Worm (Caenorhabditis elegans) whole organism, L2 larva: Measurements from ENCODE around the gene F26G1.10.
A peak's percentile ranks its signal among the peaks of the same experiment; 100 is the strongest.

Experiments used
- C34F6.9 ChIP-seq: fragments of 150-350 bp; optimal IDR thresholded peaks from 2 replicates; lab custom pipeline; 2014; ENCODE audit warnings: missing biosample characterization, missing genetic modification characterization
- F13H6.1 ChIP-seq: sonication (generic microtip); optimal IDR thresholded peaks from 2 replicates; lab custom pipeline; 2016; ENCODE audit warnings: missing genetic modification characterization, missing compliant biosample characterization
- R02D3.7 ChIP-seq: fragments of 150-350 bp; optimal IDR thresholded peaks from 2 replicates; lab custom pipeline; 2014; ENCODE audit warnings: missing biosample characterization, missing genetic modification characterization
- Y55F3AM.14 ChIP-seq: fragments of 200-800 bp; sonication (Bioruptor generic); optimal IDR thresholded peaks from 2 replicates; lab custom pipeline; 2018; ENCODE audit warnings: mild to moderate bottlenecking, missing genetic modification characterization, missing compliant biosample characterization
- ZK546.5 ChIP-seq: sonication (generic microtip); optimal IDR thresholded peaks from 2 replicates; lab custom pipeline; 2017; ENCODE audit warnings: missing biosample characterization, missing genetic modification characterization
- alr-1 ChIP-seq: fragments of 150-350 bp; optimal IDR thresholded peaks from 2 replicates; lab custom pipeline; 2014; ENCODE audit warnings: missing biosample characterization, missing genetic modification characterization
- aly-2 ChIP-seq: fragments of 150-350 bp; optimal IDR thresholded peaks from 2 replicates; lab custom pipeline; 2014; ENCODE audit warnings: missing biosample characterization, missing genetic modification characterization
- ama-1 ChIP-seq: fragments of 150-350 bp; optimal IDR thresholded peaks from 2 replicates; lab custom pipeline; 2018; ENCODE audit warnings: inconsistent platforms
- blmp-1 ChIP-seq: sonication (generic microtip); optimal IDR thresholded peaks from 2 replicates; lab custom pipeline; 2017; ENCODE audit warnings: missing genetic modification characterization, mild to moderate bottlenecking, missing compliant biosample characterization, antibody characterized with exemption, moderate library complexity; ENCODE audit not compliant: insufficient read depth
- ceh-16 ChIP-seq: fragments of 150-350 bp; optimal IDR thresholded peaks from 2 replicates; lab custom pipeline; 2014; ENCODE audit warnings: missing biosample characterization, missing genetic modification characterization
- ceh-82 ChIP-seq: fragments of 150-350 bp; optimal IDR thresholded peaks from 2 replicates; lab custom pipeline; 2014; ENCODE audit warnings: missing biosample characterization, missing genetic modification characterization
- crh-2 ChIP-seq: sonication (generic microtip); optimal IDR thresholded peaks from 2 replicates; lab custom pipeline; 2017; ENCODE audit warnings: missing biosample characterization, missing genetic modification characterization
- dmd-4 ChIP-seq: sonication (generic microtip); optimal IDR thresholded peaks from 2 replicates; lab custom pipeline; 2017; ENCODE audit warnings: missing biosample characterization, missing genetic modification characterization
- egl-27 ChIP-seq: sonication (generic microtip); optimal IDR thresholded peaks from 3 replicates; lab custom pipeline; 2017; ENCODE audit warnings: missing biosample characterization, missing genetic modification reagents, missing genetic modification characterization
- elt-1 ChIP-seq: fragments of 150-350 bp; optimal IDR thresholded peaks from 2 replicates; lab custom pipeline; 2014; ENCODE audit warnings: missing biosample characterization, missing genetic modification characterization
- elt-3 ChIP-seq: sonication (generic microtip); optimal IDR thresholded peaks from 2 replicates; lab custom pipeline; 2017; ENCODE audit warnings: missing biosample characterization, missing genetic modification characterization
- fos-1 ChIP-seq: fragments of 150-350 bp; optimal IDR thresholded peaks from 2 replicates; lab custom pipeline; 2014; ENCODE audit warnings: missing biosample characterization, missing genetic modification characterization
- gmeb-1 ChIP-seq: fragments of 150-350 bp; optimal IDR thresholded peaks from 2 replicates; lab custom pipeline; 2014; ENCODE audit warnings: missing biosample characterization, missing genetic modification characterization
- lin-11 ChIP-seq: fragments of 150-350 bp; sonication (generic microtip); optimal IDR thresholded peaks from 2 replicates; lab custom pipeline; 2014; ENCODE audit warnings: missing biosample characterization, missing genetic modification characterization, inconsistent platforms, mixed read lengths
- lin-13 ChIP-seq: fragments of 150-350 bp; optimal IDR thresholded peaks from 2 replicates; lab custom pipeline; 2014; ENCODE audit warnings: missing biosample characterization, missing genetic modification reagents, missing genetic modification characterization
- lin-39 ChIP-seq: fragments of 150-350 bp; optimal IDR thresholded peaks from 2 replicates; lab custom pipeline; 2014; ENCODE audit warnings: missing biosample characterization, missing genetic modification reagents, missing genetic modification characterization
- lsy-2 ChIP-seq, 2 experiments: fragments of 150-350 bp in 1 of 2; sonication (generic microtip) in 1 of 2; optimal IDR thresholded peaks; 2 replicates each; lab custom pipeline; 2014 to 2017; ENCODE audit warnings: missing biosample characterization in 2 of 2, missing genetic modification characterization in 2 of 2
- mab-5 ChIP-seq: fragments of 150-350 bp; optimal IDR thresholded peaks from 2 replicates; lab custom pipeline; 2014; ENCODE audit warnings: missing biosample characterization, missing genetic modification characterization
- mbf-1 ChIP-seq: sonication (generic microtip); optimal IDR thresholded peaks from 2 replicates; lab custom pipeline; 2017; ENCODE audit warnings: missing biosample characterization, missing genetic modification characterization
- mdl-1 ChIP-seq, 2 experiments: fragments of 150-350 bp in 1 of 2; sonication (generic microtip) in 1 of 2; optimal IDR thresholded peaks; 2 replicates each; lab custom pipeline; 2017; ENCODE audit warnings: missing biosample characterization in 2 of 2, missing genetic modification characterization in 2 of 2
- nhr-10 ChIP-seq: sonication (generic microtip); optimal IDR thresholded peaks from 2 replicates; lab custom pipeline; 2017; ENCODE audit warnings: missing biosample characterization, missing genetic modification characterization
- nhr-11 ChIP-seq: fragments of 150-350 bp; optimal IDR thresholded peaks from 2 replicates; lab custom pipeline; 2014; ENCODE audit warnings: missing biosample characterization, missing genetic modification characterization
- nhr-129 ChIP-seq: fragments of 150-350 bp; optimal IDR thresholded peaks from 2 replicates; lab custom pipeline; 2014; ENCODE audit warnings: missing biosample characterization, missing genetic modification characterization
- nhr-21 ChIP-seq: fragments of 150-350 bp; optimal IDR thresholded peaks from 2 replicates; lab custom pipeline; 2014; ENCODE audit warnings: missing biosample characterization, missing genetic modification characterization
- nhr-23 ChIP-seq: fragments of 150-350 bp; optimal IDR thresholded peaks from 2 replicates; lab custom pipeline; 2014; ENCODE audit warnings: missing biosample characterization, missing genetic modification reagents, missing genetic modification characterization
- nhr-237 ChIP-seq: fragments of 150-350 bp; optimal IDR thresholded peaks from 2 replicates; lab custom pipeline; 2014; ENCODE audit warnings: missing biosample characterization, missing genetic modification characterization
- nhr-25 ChIP-seq: fragments of 150-350 bp; sonication (generic microtip); optimal IDR thresholded peaks from 3 replicates; lab custom pipeline; 2014; ENCODE audit warnings: missing biosample characterization, missing genetic modification characterization
- peb-1 ChIP-seq: fragments of 150-350 bp; optimal IDR thresholded peaks from 2 replicates; lab custom pipeline; 2014; ENCODE audit warnings: missing biosample characterization, missing genetic modification characterization
- sem-4 ChIP-seq: fragments of 150-350 bp; optimal IDR thresholded peaks from 2 replicates; lab custom pipeline; 2014; ENCODE audit warnings: missing biosample characterization, missing genetic modification reagents, missing genetic modification characterization
- sma-9 ChIP-seq, 2 experiments: fragments of 150-350 bp in 1 of 2; sonication (generic microtip) in 1 of 2; optimal IDR thresholded peaks; 2 replicates each; lab custom pipeline; 2014 to 2016; ENCODE audit warnings: missing genetic modification characterization in 2 of 2, mild to moderate bottlenecking in 1 of 2, missing biosample characterization in 1 of 2, missing compliant biosample characterization in 1 of 2, missing genetic modification reagents in 1 of 2, moderate library complexity in 1 of 2
- unc-39 ChIP-seq: fragments of 150-350 bp; optimal IDR thresholded peaks from 2 replicates; lab custom pipeline; 2014; ENCODE audit warnings: missing biosample characterization, missing genetic modification characterization
- unc-55 ChIP-seq: fragments of 150-350 bp; sonication (generic microtip); optimal IDR thresholded peaks from 3 replicates; lab custom pipeline; 2014; ENCODE audit warnings: missing biosample characterization, missing genetic modification reagents, missing genetic modification characterization
- unc-62 ChIP-seq: fragments of 150-350 bp; optimal IDR thresholded peaks from 2 replicates; lab custom pipeline; 2014; ENCODE audit warnings: missing biosample characterization, missing genetic modification reagents, missing genetic modification characterization
- zag-1 ChIP-seq: fragments of 150-350 bp; optimal IDR thresholded peaks from 2 replicates; lab custom pipeline; 2014; ENCODE audit warnings: missing biosample characterization, missing genetic modification characterization
- ztf-1 ChIP-seq: fragments of 200-800 bp; sonication (Bioruptor generic); conservative IDR thresholded peaks from 2 replicates; pipeline ENCODE4 v1.3.6; 2022; ENCODE audit warnings: missing genetic modification characterization, missing compliant biosample characterization
- ztf-11 ChIP-seq: sonication (generic microtip); optimal IDR thresholded peaks from 2 replicates; lab custom pipeline; 2017; ENCODE audit warnings: missing biosample characterization, missing genetic modification characterization

Gene F26G1.10

ce11 chrII:4733848-4734247, 40.3 kb upstream of the F26G1.10 start, which contains the start of gene F41C3.11:
Gene F41C3.11 (minus strand): TSS chrII:4733948.
- TF ChIP-seq fos-1 (tag; lab: Kevin White, UChicago) (no peak), elt-1 (tag; lab: Kevin White, UChicago) (no peak), R02D3.7 (tag; lab: Kevin White, UChicago) (no peak), peb-1 (no peak), unc-39 (tag; lab: Kevin White, UChicago) (no peak)

- peak; percentile 10 for TF ChIP-seq nhr-25 (tag; lab: Kevin White, UChicago)
- no peak for TF ChIP-seq R02D3.7 (tag; lab: Kevin White, UChicago)
- no peak for TF ChIP-seq elt-1 (tag; lab: Kevin White, UChicago)
- no peak for TF ChIP-seq fos-1 (tag; lab: Kevin White, UChicago)
- TF ChIP-seq blmp-1 (tag; lab: Kevin White, UChicago): peak; percentile 93
- TF ChIP-seq nhr-129: no peak
- TF ChIP-seq lsy-2 (tag; optimal IDR thresholded peaks at IDR 0.05; lab: Kevin White, UChicago): no peak
- TF ChIP-seq zag-1 (tag; lab: Kevin White, UChicago): no peak
- no peak for TF ChIP-seq gmeb-1 (tag; lab: Kevin White, UChicago)
Observed at ce11 chrII:4734477-4734876, 39.7 kb upstream of the F26G1.10 start.

- TF ChIP-seq alr-1 (tag; lab: Kevin White, UChicago) (no peak), F13H6.1 (tag; lab: Kevin White, UChicago) (peak; percentile 28), aly-2 (no peak), mab-5 (tag; lab: Kevin White, UChicago) (peak; percentile 30), elt-1 (tag; lab: Kevin White, UChicago) (no peak), dmd-4 (tag; lab: Kevin White, UChicago) (no peak), sma-9 (GFP tag; optimal IDR thresholded peaks at IDR 0.05; lab: Kevin White, UChicago) (peak; percentile 45), sma-9 (tag; optimal IDR thresholded peaks at IDR 0.05; lab: Kevin White, UChicago) (no peak), mbf-1 (no peak), nhr-21 (tag; lab: Kevin White, UChicago) (no peak), crh-2 (tag; lab: Kevin White, UChicago) (no peak), C34F6.9 (tag; lab: Kevin White, UChicago) (peak; percentile 26), unc-39 (tag; lab: Kevin White, UChicago) (no peak), ama-1 (lab: Kevin White, UChicago) (no peak), lsy-2 (tag; optimal IDR thresholded peaks at IDR 0.05; lab: Kevin White, UChicago) (peak in 1 of 2 experiments; percentile 33), fos-1 (tag; lab: Kevin White, UChicago) (no peak)
Observed at ce11 chrII:4736585-4736984, 37.6 kb upstream of the F26G1.10 start.

ce11 chrII:4737348-4737747, 36.8 kb upstream of the F26G1.10 start, which contains the start of gene ctsa-1.1:
Gene ctsa-1.1 (plus strand): TSS chrII:4737648.
- no peak for TF ChIP-seq ceh-82
- no peak for TF ChIP-seq fos-1 (tag; lab: Kevin White, UChicago)
- TF ChIP-seq F13H6.1 (tag; lab: Kevin White, UChicago): no peak
- TF ChIP-seq ztf-11 (tag; lab: Kevin White, UChicago): no peak
- no peak for TF ChIP-seq unc-55 (GFP tag; lab: Kevin White, UChicago)
- TF ChIP-seq unc-39 (tag; lab: Kevin White, UChicago): no peak
- no peak for TF ChIP-seq sma-9 (GFP tag; optimal IDR thresholded peaks at IDR 0.05; lab: Kevin White, UChicago)
- TF ChIP-seq sma-9 (tag; optimal IDR thresholded peaks at IDR 0.05; lab: Kevin White, UChicago): no peak
- no peak for TF ChIP-seq zag-1 (tag; lab: Kevin White, UChicago)
- TF ChIP-seq dmd-4 (tag; lab: Kevin White, UChicago): no peak
- TF ChIP-seq mab-5 (tag; lab: Kevin White, UChicago): no peak
- TF ChIP-seq ztf-1 (GFP tag; lab: Robert Waterston, UW): no peak
- TF ChIP-seq gmeb-1 (tag; lab: Kevin White, UChicago): no peak
- TF ChIP-seq ama-1 (lab: Kevin White, UChicago): no peak
- TF ChIP-seq ZK546.5: no peak
- TF ChIP-seq Y55F3AM.14 (GFP tag; lab: Kevin White, UChicago): no peak
- no peak for TF ChIP-seq lin-11

- TF ChIP-seq nhr-129 (peak; percentile 28), ztf-1 (GFP tag; lab: Robert Waterston, UW) (no peak), zag-1 (tag; lab: Kevin White, UChicago) (no peak), mab-5 (tag; lab: Kevin White, UChicago) (peak; percentile 35), alr-1 (tag; lab: Kevin White, UChicago) (no peak), elt-3 (tag; lab: Kevin White, UChicago) (no peak), sma-9 (GFP tag; optimal IDR thresholded peaks at IDR 0.05; lab: Kevin White, UChicago) (peak; percentile 87), sma-9 (tag; optimal IDR thresholded peaks at IDR 0.05; lab: Kevin White, UChicago) (no peak), dmd-4 (tag; lab: Kevin White, UChicago) (no peak), lin-39 (tag; lab: Kevin White, UChicago) (no peak), egl-27 (tag; lab: Kevin White, UChicago) (no peak), nhr-237 (tag; lab: Kevin White, UChicago) (no peak), lsy-2 (tag; optimal IDR thresholded peaks at IDR 0.05; lab: Kevin White, UChicago) (peak; percentile 74 to 90), lin-13 (GFP tag; lab: Kevin White, UChicago) (peak; percentile 58), sem-4 (tag; lab: Kevin White, UChicago) (peak; percentile 39), nhr-10 (tag; lab: Kevin White, UChicago) (no peak), F13H6.1 (tag; lab: Kevin White, UChicago) (peak; percentile 65), ceh-16 (tag; lab: Kevin White, UChicago) (no peak), unc-62 (GFP tag; lab: Kevin White, UChicago) (no peak), gmeb-1 (tag; lab: Kevin White, UChicago) (peak; percentile 95), nhr-23 (tag; lab: Kevin White, UChicago) (no peak), nhr-11 (no peak), Y55F3AM.14 (GFP tag; lab: Kevin White, UChicago) (no peak), mdl-1 (tag; optimal IDR thresholded peaks at IDR 0.05; lab: Kevin White, UChicago) (peak; percentile 73 to 88)
Observed at ce11 chrII:4739984-4740462, 34.2 kb upstream of the F26G1.10 start, which contains the start of gene eas-1. Gene eas-1 (plus strand): TSS chrII:4740412.
